Fruit fly (Drosophila melanogaster): ENCODE data around the gene betaggt-I.

DNA sequence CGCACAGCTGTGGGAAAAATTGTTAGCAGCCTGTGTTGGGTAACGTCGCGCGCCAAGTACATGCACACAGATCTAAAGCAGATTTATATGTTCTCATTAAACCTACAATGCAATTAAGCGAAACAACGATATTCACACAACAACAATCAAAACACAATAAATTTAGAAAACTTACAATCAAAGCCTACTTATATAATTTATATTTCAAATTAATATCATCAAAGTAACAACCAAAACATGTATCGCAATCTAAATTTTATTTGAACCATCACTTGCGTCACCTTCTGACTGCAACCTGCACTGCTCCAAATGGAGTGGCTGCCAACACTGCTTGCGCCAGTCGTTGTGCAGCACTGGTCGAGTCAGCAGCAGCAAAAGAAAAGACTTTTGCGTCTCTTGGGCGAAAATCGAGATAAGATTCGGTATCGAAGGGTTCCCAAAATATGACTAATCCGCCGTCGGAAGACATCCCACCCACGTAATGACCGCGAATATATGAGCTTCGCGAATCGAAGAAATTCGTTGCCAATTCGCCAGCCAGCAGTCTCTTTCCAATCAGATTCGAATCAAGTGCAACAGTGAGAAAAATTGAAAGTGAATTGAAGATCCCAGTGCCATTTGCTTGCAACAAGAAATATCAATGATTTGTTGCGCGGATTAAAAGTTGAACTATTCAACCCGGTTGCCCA lies 36.0 kb downstream of the betaggt-I start, which contains the start of the genes CG8892 and CG34126:
- peak; percentile 97 for TF ChIP-seq Sox14 (GFP tag; optimal IDR thresholded peaks at IDR 0.05)
- peak; percentile 92 for TF ChIP-seq CG7368 (GFP tag; optimal IDR thresholded peaks at IDR 0.05)
- TF ChIP-seq CG6792 (GFP tag; optimal IDR thresholded peaks at IDR 0.05): peak; percentile 95
- TF ChIP-seq Hr39 (GFP tag; optimal IDR thresholded peaks at IDR 0.05): peak; percentile 98
- peak; percentile 96 for TF ChIP-seq Eip75B (GFP tag; optimal IDR thresholded peaks at IDR 0.05)
- peak; percentile 95 for TF ChIP-seq CG8632 (GFP tag; optimal IDR thresholded peaks at IDR 0.05)
- TF ChIP-seq Sox102F (GFP tag; optimal IDR thresholded peaks at IDR 0.05): peak; percentile 96
- peak; percentile 94 for TF ChIP-seq CG34406 (GFP tag; optimal IDR thresholded peaks at IDR 0.05)
- peak; percentile 96 for TF ChIP-seq fd59A (GFP tag; optimal IDR thresholded peaks at IDR 0.05)
- TF ChIP-seq CG8119 (GFP tag; IDR thresholded peaks at IDR 0.05): peak; percentile 88
- TF ChIP-seq CG6854 (GFP tag; optimal IDR thresholded peaks at IDR 0.05): peak; percentile 88
- TF ChIP-seq CG32006 (GFP tag; optimal IDR thresholded peaks at IDR 0.05): peak; percentile 97
- TF ChIP-seq Met (GFP tag; optimal IDR thresholded peaks at IDR 0.05): peak; percentile 95
